Fruit fly (Drosophila melanogaster): ENCODE measurements around the gene CG12511.

CG12511 gene

dm6 chr2L:5678282-5678681 is at the start of gene CG12511:
TSS of gene CG12511 (plus strand) at chr2L:5678582.
- TF ChIP-seq noc (tag; optimal IDR thresholded peaks at IDR 0.05): no peak

dm6 chr2L:5658415-5658814 is 20.0 kb upstream of the CG12511 start, which contains the start of gene DIP-theta:
TSS of gene DIP-theta (minus strand) at chr2L:5658560.
- no peak for TF ChIP-seq noc (tag; optimal IDR thresholded peaks at IDR 0.05)

- no peak for TF ChIP-seq noc (tag; optimal IDR thresholded peaks at IDR 0.05)
Measured at dm6 chr2L:5662549-5662948, 15.8 kb upstream of the CG12511 start, which contains the start of gene Hsp60C. TSS of gene Hsp60C (plus strand) at chr2L:5662849.

- TF ChIP-seq noc (tag; optimal IDR thresholded peaks at IDR 0.05): no peak
Measured at dm6 chr2L:5706074-5706473, 27.7 kb downstream of the CG12511 start, which contains the start of gene CG7236. TSS of gene CG7236 (plus strand) at chr2L:5706374.

dm6 chr2L:5716580-5716979 is 38.2 kb downstream of the CG12511 start, which contains the start of the genes CG14007 and CG34011:
TSS of gene CG14007 (minus strand) at chr2L:5716680.
TSS of gene CG34011 (plus strand) at chr2L:5716701.
- no peak for TF ChIP-seq noc (tag; optimal IDR thresholded peaks at IDR 0.05)

dm6 chr2L:5720407-5721228 is 42.2 kb downstream of the CG12511 start, which contains the start of the genes CG11149 and sip1:
TSS of gene CG11149 (minus strand) at chr2L:5720899.
TSS of gene sip1 (plus strand) at chr2L:5721051.
- TF ChIP-seq noc (tag; optimal IDR thresholded peaks at IDR 0.05): peak; percentile 80

dm6 chr2L:5723859-5724475 is 45.6 kb downstream of the CG12511 start:
- no peak for TF ChIP-seq noc (tag; optimal IDR thresholded peaks at IDR 0.05)

dm6 chr2L:5724521-5725023 is 46.2 kb downstream of the CG12511 start, which contains the start of gene CG11030:
TSS of gene CG11030 (plus strand) at chr2L:5724656.
- no peak for TF ChIP-seq noc (tag; optimal IDR thresholded peaks at IDR 0.05)

- no peak for TF ChIP-seq noc (tag; optimal IDR thresholded peaks at IDR 0.05)
Measured at dm6 chr2L:5726049-5726448, 47.7 kb downstream of the CG12511 start.

- TF ChIP-seq noc (tag; optimal IDR thresholded peaks at IDR 0.05): no peak
Measured at dm6 chr2L:5728711-5729110, 50.3 kb downstream of the CG12511 start, which contains the start of gene CG14006. TSS of gene CG14006 (minus strand) at chr2L:5728811.
